Fruit fly (Drosophila melanogaster) whole organism, embryonic: ENCODE results near the gene TotA.

Experiments used
- Ada2b ChIP-seq: fragments of 200-800 bp; sonication (Bioruptor generic); IDR thresholded peaks from 2 replicates; pipeline ENCODE4 v1.3.6; 2022; ENCODE audit warnings: missing biosample characterization, missing genetic modification characterization
- Bgb ChIP-seq: fragments of 200-800 bp; sonication (Bioruptor generic); IDR thresholded peaks from 2 replicates; pipeline ENCODE4 v1.3.6; 2022; ENCODE audit warnings: missing biosample characterization, missing genetic modification characterization; ENCODE audit not compliant: partially characterized antibody
- CG10147 ChIP-seq: fragments of 200-800 bp; sonication (Bioruptor generic); optimal IDR thresholded peaks from 2 replicates; lab custom pipeline; 2019; ENCODE audit warnings: missing biosample characterization, mild to moderate bottlenecking, missing genetic modification characterization, moderate library complexity
- CG12104 ChIP-seq: fragments of 200-800 bp; sonication (Bioruptor generic); optimal IDR thresholded peaks from 3 replicates; lab custom pipeline; 2016; ENCODE audit warnings: missing biosample characterization, missing genetic modification characterization
- CG12391 ChIP-seq: fragments of 200-800 bp; sonication (Bioruptor generic); optimal IDR thresholded peaks from 3 replicates; lab custom pipeline; 2018; ENCODE audit warnings: missing biosample characterization, mild to moderate bottlenecking, missing genetic modification characterization, moderate library complexity
- CG12769 ChIP-seq: fragments of 200-800 bp; sonication (Bioruptor generic); optimal IDR thresholded peaks from 2 replicates; lab custom pipeline; 2019; ENCODE audit warnings: missing biosample characterization, mild to moderate bottlenecking, missing genetic modification characterization, moderate library complexity
- CG15011 ChIP-seq: fragments of 200-800 bp; sonication (Bioruptor generic); optimal IDR thresholded peaks from 3 replicates; lab custom pipeline; 2018; ENCODE audit warnings: missing biosample characterization, mild to moderate bottlenecking, missing genetic modification characterization
- CG15269 ChIP-seq: fragments of 200-800 bp; sonication (Bioruptor generic); optimal IDR thresholded peaks from 2 replicates; lab custom pipeline; 2018; ENCODE audit warnings: missing biosample characterization, mild to moderate bottlenecking, missing genetic modification characterization, moderate library complexity
- CG15479 ChIP-seq: fragments of 200-800 bp; sonication (Bioruptor generic); optimal IDR thresholded peaks from 3 replicates; lab custom pipeline; 2019; ENCODE audit warnings: missing biosample characterization, mild to moderate bottlenecking, missing genetic modification characterization, moderate library complexity
- CG1603 ChIP-seq: fragments of 200-800 bp; sonication (Bioruptor generic); optimal IDR thresholded peaks from 2 replicates; lab custom pipeline; 2019; ENCODE audit warnings: missing biosample characterization, mild to moderate bottlenecking, missing genetic modification characterization, moderate library complexity
- CG17829 ChIP-seq: fragments of 200-800 bp; optimal IDR thresholded peaks from 2 replicates; lab custom pipeline; 2019; ENCODE audit warnings: missing biosample characterization, mild to moderate bottlenecking, missing genetic modification characterization, moderate library complexity
- CG2199 ChIP-seq: fragments of 200-800 bp; sonication (Bioruptor generic); IDR thresholded peaks from 3 replicates; pipeline ENCODE4 v1.3.6; 2022; ENCODE audit warnings: missing biosample characterization, missing genetic modification characterization
- CG3407 ChIP-seq: fragments of 200-800 bp; sonication (Bioruptor generic); optimal IDR thresholded peaks from 2 replicates; lab custom pipeline; 2018; ENCODE audit warnings: missing biosample characterization, mild to moderate bottlenecking, missing genetic modification characterization
- CG34422 ChIP-seq: fragments of 200-800 bp; sonication (Bioruptor generic); IDR thresholded peaks from 3 replicates; pipeline ENCODE4 v1.3.6; 2022; ENCODE audit warnings: missing biosample characterization, missing genetic modification characterization
- CG7556 ChIP-seq: fragments of 200-800 bp; sonication (Bioruptor generic); optimal IDR thresholded peaks from 2 replicates; lab custom pipeline; 2017; ENCODE audit warnings: missing biosample characterization, mild to moderate bottlenecking, missing genetic modification characterization
- CG7839 ChIP-seq: fragments of 200-800 bp; sonication (Bioruptor generic); optimal IDR thresholded peaks from 3 replicates; lab custom pipeline; 2018; ENCODE audit warnings: missing biosample characterization, mild to moderate bottlenecking, missing genetic modification characterization, moderate library complexity
- CG9876 ChIP-seq: fragments of 200-800 bp; sonication (Bioruptor generic); optimal IDR thresholded peaks from 2 replicates; lab custom pipeline; 2016; ENCODE audit warnings: missing biosample characterization, missing genetic modification characterization
- CG9932 ChIP-seq: fragments of 200-800 bp; sonication (Bioruptor generic); IDR thresholded peaks from 2 replicates; pipeline ENCODE4 v1.3.6; 2022; ENCODE audit warnings: missing biosample characterization, missing genetic modification characterization
- Camta ChIP-seq: fragments of 200-800 bp; sonication (Bioruptor generic); optimal IDR thresholded peaks from 2 replicates; lab custom pipeline; 2016; ENCODE audit warnings: missing biosample characterization, missing genetic modification characterization
- D19A ChIP-seq: fragments of 200-800 bp; optimal IDR thresholded peaks from 3 replicates; lab custom pipeline; 2019; ENCODE audit warnings: missing biosample characterization, mild to moderate bottlenecking, missing genetic modification characterization, moderate library complexity
- Dbx ChIP-seq: fragments of 200-800 bp; sonication (Bioruptor generic); IDR thresholded peaks from 3 replicates; pipeline ENCODE4 v1.3.6; 2022; ENCODE audit warnings: missing biosample characterization, missing genetic modification characterization
- Dfd ChIP-seq, 2 experiments: fragments of >200 bp; optimal IDR thresholded peaks; 2 replicates each; lab custom pipeline; 2017; ENCODE audit warnings: missing biosample characterization in 2 of 2, missing genetic modification characterization in 2 of 2
- Doc2 ChIP-seq: fragments of 200-800 bp; sonication (Bioruptor generic); IDR thresholded peaks from 2 replicates; pipeline ENCODE4 v1.3.6; 2022; ENCODE audit warnings: missing biosample characterization, missing genetic modification characterization
- Elba2 ChIP-seq: fragments of 200-800 bp; sonication (Bioruptor generic); optimal IDR thresholded peaks from 3 replicates; lab custom pipeline; 2016; ENCODE audit warnings: missing biosample characterization, missing genetic modification characterization
- NFAT ChIP-seq: fragments of 200-800 bp; sonication (Bioruptor generic); IDR thresholded peaks from 2 replicates; pipeline ENCODE4 v1.3.6; 2022; ENCODE audit warnings: missing biosample characterization, missing genetic modification characterization
- NK7.1 ChIP-seq: fragments of 200-800 bp; sonication (Bioruptor generic); optimal IDR thresholded peaks from 3 replicates; lab custom pipeline; 2016; ENCODE audit warnings: missing biosample characterization, missing genetic modification characterization
- Pdp1 ChIP-seq, 2 experiments: fragments of 200-800 bp; sonication (Bioruptor generic); optimal IDR thresholded peaks; 3 replicates each; lab custom pipeline; 2016; ENCODE audit warnings: missing biosample characterization in 2 of 2, missing genetic modification characterization in 2 of 2, mild to moderate bottlenecking in 1 of 2, moderate library complexity in 1 of 2
- Sox100B ChIP-seq: fragments of 200-800 bp; sonication (Bioruptor generic); optimal IDR thresholded peaks from 3 replicates; lab custom pipeline; 2018; ENCODE audit warnings: missing biosample characterization, mild to moderate bottlenecking, missing genetic modification characterization
- Sox102F ChIP-seq: fragments of 200-800 bp; sonication (Bioruptor generic); optimal IDR thresholded peaks from 2 replicates; lab custom pipeline; 2018; ENCODE audit warnings: missing biosample characterization, mild to moderate bottlenecking, missing genetic modification characterization, moderate library complexity
- Sry-δ ChIP-seq: fragments of 200-800 bp; sonication (Bioruptor generic); optimal IDR thresholded peaks from 2 replicates; lab custom pipeline; 2016; ENCODE audit warnings: missing biosample characterization, missing genetic modification characterization
- Trl ChIP-seq, 3 experiments: fragments of >200 bp in 2 of 3; fragments of 200-800 bp in 1 of 3; sonication (Bioruptor generic) in 1 of 3; optimal IDR thresholded peaks; 2 replicates in 1 of 3; 3 replicates in 2 of 3; lab custom pipeline; 2016 to 2017; ENCODE audit warnings: missing biosample characterization in 1 of 3, missing genetic modification characterization in 1 of 3
- bbx ChIP-seq: fragments of 200-800 bp; sonication (Bioruptor generic); IDR thresholded peaks from 2 replicates; pipeline ENCODE4 v1.3.6; 2022; ENCODE audit warnings: missing biosample characterization, missing genetic modification characterization; ENCODE audit not compliant: partially characterized antibody
- dm ChIP-seq: fragments of 200-800 bp; sonication (Bioruptor generic); optimal IDR thresholded peaks from 3 replicates; lab custom pipeline; 2016; ENCODE audit warnings: missing biosample characterization, missing genetic modification characterization
- emc ChIP-seq: fragments of 200-800 bp; sonication (Bioruptor generic); optimal IDR thresholded peaks from 2 replicates; lab custom pipeline; 2016; ENCODE audit warnings: missing biosample characterization, missing genetic modification characterization
- esg ChIP-seq: fragments of 200-800 bp; sonication (Bioruptor generic); conservative IDR thresholded peaks from 2 replicates; pipeline ENCODE4 v1.3.6; 2022; ENCODE audit warnings: missing biosample characterization, missing genetic modification characterization
- fd96Cb ChIP-seq: fragments of 200-800 bp; sonication (Bioruptor generic); optimal IDR thresholded peaks from 2 replicates; lab custom pipeline; 2018; ENCODE audit warnings: missing biosample characterization, mild to moderate bottlenecking, missing genetic modification characterization, moderate library complexity
- hbn ChIP-seq: fragments of 200-800 bp; sonication (Bioruptor generic); IDR thresholded peaks from 2 replicates; pipeline ENCODE4 v1.3.6; 2022; ENCODE audit warnings: missing biosample characterization, missing genetic modification characterization; ENCODE audit not compliant: partially characterized antibody
- lmd ChIP-seq: fragments of 200-800 bp; sonication (Bioruptor generic); IDR thresholded peaks from 2 replicates; pipeline ENCODE4 v1.3.6; 2022; ENCODE audit warnings: missing biosample characterization, missing genetic modification characterization
- lola ChIP-seq, 3 experiments: fragments of >200 bp in 2 of 3; fragments of 200-800 bp in 1 of 3; sonication (Bioruptor generic) in 1 of 3; optimal IDR thresholded peaks; 2 replicates each; lab custom pipeline; 2017 to 2019; ENCODE audit warnings: missing biosample characterization in 3 of 3, missing genetic modification characterization in 3 of 3, mild to moderate bottlenecking in 1 of 3, moderate library complexity in 1 of 3
- mirr ChIP-seq: fragments of 200-800 bp; sonication (Bioruptor generic); optimal IDR thresholded peaks from 3 replicates; lab custom pipeline; 2018; ENCODE audit warnings: missing biosample characterization, mild to moderate bottlenecking, missing genetic modification characterization
- pan ChIP-seq, 4 experiments: fragments of >200 bp in 3 of 4; fragments of 200-800 bp in 1 of 4; sonication (Bioruptor generic) in 1 of 4; optimal IDR thresholded peaks in 3 of 4; IDR thresholded peaks in 1 of 4; 2 replicates each; pipeline versions ENCODE4 v1.3.6 to Lab custom; 2017 to 2022; ENCODE audit warnings: missing biosample characterization in 2 of 4, missing genetic modification characterization in 2 of 4, mixed read lengths in 1 of 4
- repo ChIP-seq: fragments of 200-800 bp; sonication (Bioruptor generic); optimal IDR thresholded peaks from 2 replicates; lab custom pipeline; 2016; ENCODE audit warnings: missing biosample characterization, missing genetic modification characterization
- rib ChIP-seq: fragments of 200-800 bp; sonication (Bioruptor generic); IDR thresholded peaks from 2 replicates; pipeline ENCODE4 v1.3.6; 2022; ENCODE audit warnings: missing biosample characterization, missing genetic modification characterization
- trem ChIP-seq: fragments of 200-800 bp; optimal IDR thresholded peaks from 3 replicates; lab custom pipeline; 2019; ENCODE audit warnings: missing biosample characterization, mild to moderate bottlenecking, missing genetic modification characterization, moderate library complexity
- twi ChIP-seq: fragments of 200-800 bp; optimal IDR thresholded peaks from 2 replicates; lab custom pipeline; 2019; ENCODE audit warnings: missing biosample characterization, mild to moderate bottlenecking, missing genetic modification characterization, moderate library complexity
- vvl ChIP-seq: fragments of 200-800 bp; sonication (Bioruptor generic); IDR thresholded peaks from 2 replicates; pipeline ENCODE4 v1.3.6; 2022; ENCODE audit warnings: missing biosample characterization, missing genetic modification characterization
- zen ChIP-seq: fragments of 200-800 bp; sonication (Bioruptor generic); optimal IDR thresholded peaks from 3 replicates; lab custom pipeline; 2018; ENCODE audit warnings: missing biosample characterization, mild to moderate bottlenecking, missing genetic modification characterization, moderate library complexity

TotA gene

dm6 chr3R:20829416-20830131, 41.3 kb upstream of the TotA start (continued):
- TF ChIP-seq CG15269 (tag; lab: Kevin White, UChicago), result peak; percentile 53
- no peak for TF ChIP-seq Camta
- peak; percentile 9; the same call in 1 of the 2 replicates for TF ChIP-seq lmd (GFP tag; lab: Robert Waterston, UW)
- TF ChIP-seq CG1603, result peak; percentile 13
- TF ChIP-seq Pdp1 (GFP tag; optimal IDR thresholded peaks at IDR 0.05; lab: Kevin White, UChicago), result peak in 1 of 2 experiments; percentile 30
- peak; percentile 79 for TF ChIP-seq CG15479 (GFP tag; lab: Kevin White, UChicago)
- peak; percentile 61 for TF ChIP-seq CG9932 (GFP tag; lab: Robert Waterston, UW)
- peak; percentile 8 for TF ChIP-seq Sox102F (GFP tag; lab: Kevin White, UChicago)
- 0 out of 2 replicates have a peak, but pooled peaks have one; percentile 28 for TF ChIP-seq vvl (GFP tag; lab: Robert Waterston, UW)
- peak; percentile 31 for TF ChIP-seq D19A (tag; lab: Kevin White, UChicago)
- TF ChIP-seq CG12104, result peak; percentile 31
- no peak for TF ChIP-seq Ada2b (GFP tag; lab: Robert Waterston, UW)
- TF ChIP-seq CG17829 (tag; lab: Kevin White, UChicago), result peak; percentile 16
- TF ChIP-seq rib, result peak; percentile 93
- TF ChIP-seq CG7839 (tag; lab: Kevin White, UChicago), result peak; percentile 58
- peak in 1 of 3 experiments; percentile 50 for TF ChIP-seq lola (GFP tag; optimal IDR thresholded peaks at IDR 0.05; lab: Kevin White, UChicago)
- TF ChIP-seq twi, result peak; percentile 98
- peak; percentile 95 for TF ChIP-seq CG12769 (tag; lab: Kevin White, UChicago)
- TF ChIP-seq mirr, result peak; percentile 74
- TF ChIP-seq dm (GFP tag; lab: Kevin White, UChicago), result peak; percentile 92
- TF ChIP-seq Dfd (GFP tag; optimal IDR thresholded peaks at IDR 0.05; lab: Kevin White, UChicago), result no peak
- TF ChIP-seq bbx (GFP tag; lab: Robert Waterston, UW), result peak; percentile 50; the same call in 1 of the 2 replicates
- peak; percentile 27 for TF ChIP-seq esg (GFP tag; lab: Robert Waterston, UW)
- TF ChIP-seq fd96Cb (tag; lab: Kevin White, UChicago), result peak; percentile 17
- TF ChIP-seq NFAT (GFP tag; lab: Robert Waterston, UW), result peak; percentile 68
- no peak for TF ChIP-seq Doc2 (GFP tag; lab: Robert Waterston, UW)
- TF ChIP-seq CG12391 (tag; lab: Kevin White, UChicago), result peak; percentile 45
- no peak for TF ChIP-seq pan (optimal IDR thresholded peaks at IDR 0.05; lab: Kevin White, UChicago)
- TF ChIP-seq pan (GFP tag; optimal IDR thresholded peaks at IDR 0.05 in 1 of 2, IDR thresholded peaks at IDR 0.05 in 1 of 2), result peak in 1 of 2 experiments; percentile 73
- TF ChIP-seq CG15011, result no peak
- TF ChIP-seq Trl (optimal IDR thresholded peaks at IDR 0.05; lab: Kevin White, UChicago), result peak; percentile 41 to 47
- no peak for TF ChIP-seq Trl (GFP tag; optimal IDR thresholded peaks at IDR 0.05; lab: Kevin White, UChicago)
- peak; percentile 52 for TF ChIP-seq Sox100B (GFP tag; lab: Kevin White, UChicago)
- TF ChIP-seq CG7556 (GFP tag; lab: Kevin White, UChicago), result peak; percentile 71
- TF ChIP-seq zen (tag; lab: Kevin White, UChicago), result no peak
- no peak for TF ChIP-seq NK7.1 (GFP tag; lab: Kevin White, UChicago)
- TF ChIP-seq hbn, result 0 out of 2 replicates have a peak, but pooled peaks have one; percentile 37
- peak; percentile 70; the same call in 2 of the 3 replicates for TF ChIP-seq CG34422 (GFP tag; lab: Robert Waterston, UW)
- peak; percentile 59; the same call in 1 of the 2 replicates for TF ChIP-seq Bgb
- TF ChIP-seq CG9876 (GFP tag; lab: Kevin White, UChicago), result no peak
- TF ChIP-seq emc (GFP tag; lab: Kevin White, UChicago), result no peak
- no peak for TF ChIP-seq Elba2 (GFP tag; lab: Kevin White, UChicago)
- TF ChIP-seq trem (tag; lab: Kevin White, UChicago), result peak; percentile 21
- TF ChIP-seq repo, result no peak
- TF ChIP-seq CG10147 (GFP tag; lab: Kevin White, UChicago), result peak; percentile 32
- peak; percentile 13; the same call in 2 of the 3 replicates for TF ChIP-seq Dbx (GFP tag; lab: Robert Waterston, UW)
- no peak for TF ChIP-seq Sry-δ
- TF ChIP-seq CG2199 (GFP tag; lab: Robert Waterston, UW), result 0 out of 3 replicates have a peak, but pooled peaks have one; percentile 54
- TF ChIP-seq CG3407, result peak; percentile 13
